Fruit fly (Drosophila melanogaster) whole organism, embryonic: Measurements from ENCODE around the gene TotM.

Experiments used
- Abd-B ChIP-seq: fragments of 200-800 bp; sonication (Bioruptor generic); optimal IDR thresholded peaks from 2 replicates; lab custom pipeline; 2018; ENCODE audit warnings: missing biosample characterization, mild to moderate bottlenecking, missing genetic modification characterization, moderate library complexity
- CG11247 ChIP-seq: fragments of 200-800 bp; sonication (Bioruptor generic); IDR thresholded peaks from 2 replicates; pipeline ENCODE4 v1.3.6; 2022; ENCODE audit warnings: missing biosample characterization, missing genetic modification characterization
- CG13775 ChIP-seq: fragments of 200-800 bp; sonication (Bioruptor generic); optimal IDR thresholded peaks from 3 replicates; lab custom pipeline; 2017; ENCODE audit warnings: missing biosample characterization, mild to moderate bottlenecking, missing genetic modification characterization
- CG14014 ChIP-seq: fragments of 200-800 bp; sonication (Bioruptor generic); IDR thresholded peaks from 2 replicates; pipeline ENCODE4 v1.3.6; 2022; ENCODE audit warnings: missing biosample characterization, missing genetic modification characterization
- CG15479 ChIP-seq: fragments of 200-800 bp; sonication (Bioruptor generic); optimal IDR thresholded peaks from 3 replicates; lab custom pipeline; 2019; ENCODE audit warnings: missing biosample characterization, mild to moderate bottlenecking, missing genetic modification characterization, moderate library complexity
- CG1602 ChIP-seq: fragments of 200-800 bp; sonication (Bioruptor generic); optimal IDR thresholded peaks from 3 replicates; lab custom pipeline; 2016; ENCODE audit warnings: missing biosample characterization, missing genetic modification characterization
- CG17328 ChIP-seq: fragments of 200-800 bp; sonication (Bioruptor generic); IDR thresholded peaks from 2 replicates; pipeline ENCODE4 v1.3.6; 2022; ENCODE audit warnings: missing biosample characterization, missing genetic modification characterization
- CG17802 ChIP-seq: fragments of 200-800 bp; sonication (Bioruptor generic); optimal IDR thresholded peaks from 2 replicates; lab custom pipeline; 2018; ENCODE audit warnings: missing biosample characterization, mild to moderate bottlenecking, missing genetic modification characterization, moderate library complexity
- CG2678 ChIP-seq: fragments of 200-800 bp; sonication (Bioruptor generic); optimal IDR thresholded peaks from 3 replicates; lab custom pipeline; 2019; ENCODE audit warnings: missing biosample characterization, mild to moderate bottlenecking, missing genetic modification characterization, moderate library complexity
- CG3163 ChIP-seq: fragments of 200-800 bp; sonication (Bioruptor generic); optimal IDR thresholded peaks from 3 replicates; lab custom pipeline; 2016; ENCODE audit warnings: missing biosample characterization, missing genetic modification characterization
- CG4707 ChIP-seq: fragments of 200-800 bp; sonication (Bioruptor generic); optimal IDR thresholded peaks from 2 replicates; lab custom pipeline; 2018; ENCODE audit warnings: missing biosample characterization, mild to moderate bottlenecking, missing genetic modification characterization, moderate library complexity
- CG5953 ChIP-seq: fragments of 200-800 bp; sonication (Bioruptor generic); IDR thresholded peaks from 2 replicates; pipeline ENCODE4 v1.3.6; 2022; ENCODE audit warnings: missing biosample characterization, missing genetic modification characterization
- CG6683 ChIP-seq: fragments of 200-800 bp; sonication (Bioruptor generic); optimal IDR thresholded peaks from 2 replicates; lab custom pipeline; 2017; ENCODE audit warnings: missing biosample characterization, mild to moderate bottlenecking, missing genetic modification characterization, missing genetic modification reagents
- CG6765 ChIP-seq: fragments of 200-800 bp; sonication (Bioruptor generic); optimal IDR thresholded peaks from 3 replicates; lab custom pipeline; 2017; ENCODE audit warnings: missing biosample characterization, mild to moderate bottlenecking, missing genetic modification characterization
- CG7786 ChIP-seq: fragments of 200-800 bp; sonication (Bioruptor generic); optimal IDR thresholded peaks from 2 replicates; lab custom pipeline; 2016; ENCODE audit warnings: missing biosample characterization, missing genetic modification characterization
- CG7987 ChIP-seq: fragments of 200-800 bp; sonication (Bioruptor generic); optimal IDR thresholded peaks from 2 replicates; lab custom pipeline; 2018; ENCODE audit warnings: missing biosample characterization, mild to moderate bottlenecking, missing genetic modification characterization, moderate library complexity
- CG8478 ChIP-seq: fragments of >200 bp; optimal IDR thresholded peaks from 2 replicates; lab custom pipeline; 2018
- CG9797 ChIP-seq: fragments of 200-800 bp; sonication (Bioruptor generic); optimal IDR thresholded peaks from 3 replicates; lab custom pipeline; 2018; ENCODE audit warnings: missing biosample characterization, mild to moderate bottlenecking, missing genetic modification characterization
- CG9932 ChIP-seq: fragments of 200-800 bp; sonication (Bioruptor generic); IDR thresholded peaks from 2 replicates; pipeline ENCODE4 v1.3.6; 2022; ENCODE audit warnings: missing biosample characterization, missing genetic modification characterization
- CoRest ChIP-seq: fragments of 200-800 bp; sonication (Bioruptor generic); optimal IDR thresholded peaks from 3 replicates; lab custom pipeline; 2018; ENCODE audit warnings: missing biosample characterization, mild to moderate bottlenecking, missing genetic modification characterization, moderate library complexity
- Deaf1 ChIP-seq: fragments of 200-800 bp; optimal IDR thresholded peaks from 3 replicates; lab custom pipeline; 2019; ENCODE audit warnings: missing biosample characterization, mild to moderate bottlenecking, missing genetic modification characterization, moderate library complexity
- Dek ChIP-seq: fragments of 200-800 bp; sonication (Bioruptor generic); optimal IDR thresholded peaks from 3 replicates; lab custom pipeline; 2019; ENCODE audit warnings: missing biosample characterization, mild to moderate bottlenecking, missing genetic modification characterization, moderate library complexity
- Dip3 ChIP-seq: fragments of 200-800 bp; sonication (Bioruptor generic); optimal IDR thresholded peaks from 3 replicates; lab custom pipeline; 2016; ENCODE audit warnings: missing biosample characterization, missing genetic modification characterization
- H15 ChIP-seq: fragments of 200-800 bp; sonication (Bioruptor generic); IDR thresholded peaks from 3 replicates; pipeline ENCODE4 v1.3.6; 2022; ENCODE audit warnings: missing biosample characterization, missing genetic modification characterization
- HLHmδ ChIP-seq: fragments of 200-800 bp; sonication (Bioruptor generic); optimal IDR thresholded peaks from 2 replicates; lab custom pipeline; 2018; ENCODE audit warnings: missing biosample characterization, mild to moderate bottlenecking, missing genetic modification characterization, moderate library complexity
- Lim3 ChIP-seq: fragments of 200-800 bp; sonication (Bioruptor generic); IDR thresholded peaks from 2 replicates; pipeline ENCODE4 v1.3.6; 2022; ENCODE audit warnings: missing biosample characterization, missing genetic modification characterization
- Myb ChIP-seq: fragments of 200-800 bp; sonication (Bioruptor generic); optimal IDR thresholded peaks from 2 replicates; lab custom pipeline; 2016; ENCODE audit warnings: missing biosample characterization, missing genetic modification characterization
- Tbp ChIP-seq: fragments of >200 bp; optimal IDR thresholded peaks from 2 replicates; lab custom pipeline; 2018; ENCODE audit warnings: missing biosample characterization, missing genetic modification characterization
- Vsx1 ChIP-seq: fragments of 200-800 bp; sonication (Bioruptor generic); optimal IDR thresholded peaks from 2 replicates; lab custom pipeline; 2017; ENCODE audit warnings: missing biosample characterization, mild to moderate bottlenecking, missing genetic modification characterization, missing genetic modification reagents
- az2 ChIP-seq: fragments of 200-800 bp; sonication (Bioruptor generic); optimal IDR thresholded peaks from 3 replicates; lab custom pipeline; 2016; ENCODE audit warnings: missing biosample characterization, missing genetic modification characterization
- bcd ChIP-seq: fragments of 200-800 bp; sonication (Bioruptor generic); optimal IDR thresholded peaks from 2 replicates; lab custom pipeline; 2017; ENCODE audit warnings: missing biosample characterization, mild to moderate bottlenecking, missing genetic modification characterization
- bowl ChIP-seq: fragments of 200-800 bp; sonication (Bioruptor generic); IDR thresholded peaks from 2 replicates; pipeline ENCODE4 v1.3.6; 2022; ENCODE audit warnings: missing biosample characterization, missing genetic modification characterization
- cad ChIP-seq: fragments of >200 bp; optimal IDR thresholded peaks from 2 replicates; lab custom pipeline; 2017; ENCODE audit warnings: missing biosample characterization, missing genetic modification characterization
- chif ChIP-seq, 2 experiments: fragments of 200-800 bp; sonication (Bioruptor generic); optimal IDR thresholded peaks; 3 replicates each; lab custom pipeline; 2016; ENCODE audit warnings: missing biosample characterization in 2 of 2, missing genetic modification characterization in 2 of 2
- da ChIP-seq: fragments of 200-800 bp; sonication (Bioruptor generic); optimal IDR thresholded peaks from 2 replicates; lab custom pipeline; 2016; ENCODE audit warnings: missing biosample characterization, missing genetic modification characterization
- emc ChIP-seq: fragments of 200-800 bp; sonication (Bioruptor generic); optimal IDR thresholded peaks from 2 replicates; lab custom pipeline; 2016; ENCODE audit warnings: missing biosample characterization, missing genetic modification characterization
- fu2 ChIP-seq: fragments of 200-800 bp; sonication (Bioruptor generic); optimal IDR thresholded peaks from 2 replicates; lab custom pipeline; 2016; ENCODE audit warnings: missing biosample characterization, missing genetic modification characterization
- her ChIP-seq: fragments of 200-800 bp; sonication (Bioruptor generic); optimal IDR thresholded peaks from 2 replicates; lab custom pipeline; 2016; ENCODE audit warnings: missing biosample characterization, missing genetic modification characterization
- hth ChIP-seq: fragments of >200 bp; optimal IDR thresholded peaks from 2 replicates; lab custom pipeline; 2017; ENCODE audit warnings: inconsistent platforms
- kni ChIP-seq: fragments of 200-800 bp; sonication (Bioruptor generic); optimal IDR thresholded peaks from 3 replicates; lab custom pipeline; 2017; ENCODE audit warnings: mild to moderate bottlenecking, missing biosample characterization, missing genetic modification reagents, missing genetic modification characterization
- maf-S ChIP-seq: fragments of 200-800 bp; sonication (Bioruptor generic); optimal IDR thresholded peaks from 2 replicates; lab custom pipeline; 2016; ENCODE audit warnings: missing biosample characterization, missing genetic modification characterization
- onecut ChIP-seq: fragments of 200-800 bp; sonication (Bioruptor generic); IDR thresholded peaks from 2 replicates; pipeline ENCODE4 v1.3.6; 2022; ENCODE audit warnings: missing biosample characterization, missing genetic modification characterization
- ranshi ChIP-seq: fragments of 200-800 bp; sonication (Bioruptor generic); IDR thresholded peaks from 2 replicates; pipeline ENCODE4 v1.3.6; 2022; ENCODE audit warnings: missing biosample characterization, missing genetic modification characterization
- row ChIP-seq: fragments of 200-800 bp; sonication (Bioruptor generic); IDR thresholded peaks from 3 replicates; pipeline ENCODE4 v1.3.6; 2022; ENCODE audit warnings: missing biosample characterization, missing genetic modification characterization
- run ChIP-seq: fragments of 200-800 bp; sonication (Bioruptor generic); optimal IDR thresholded peaks from 3 replicates; lab custom pipeline; 2018; ENCODE audit warnings: missing biosample characterization, mild to moderate bottlenecking, missing genetic modification characterization
- salm ChIP-seq: fragments of 200-800 bp; sonication (Bioruptor generic); optimal IDR thresholded peaks from 2 replicates; lab custom pipeline; 2018; ENCODE audit warnings: missing biosample characterization, mild to moderate bottlenecking, missing genetic modification characterization
- scrt ChIP-seq: fragments of 200-800 bp; sonication (Bioruptor generic); optimal IDR thresholded peaks from 2 replicates; lab custom pipeline; 2018; ENCODE audit warnings: missing biosample characterization, mild to moderate bottlenecking, missing genetic modification characterization, moderate library complexity
- slbo ChIP-seq: fragments of 200-800 bp; sonication (Bioruptor generic); IDR thresholded peaks from 2 replicates; pipeline ENCODE4 v1.3.6; 2022; ENCODE audit warnings: missing biosample characterization, missing genetic modification characterization
- tna ChIP-seq: fragments of 200-800 bp; sonication (Bioruptor generic); IDR thresholded peaks from 2 replicates; pipeline ENCODE4 v1.3.6; 2022; ENCODE audit warnings: missing biosample characterization, missing genetic modification characterization; ENCODE audit not compliant: partially characterized antibody
- wek ChIP-seq: fragments of 200-800 bp; sonication (Bioruptor generic); optimal IDR thresholded peaks from 3 replicates; lab custom pipeline; 2018; ENCODE audit warnings: missing biosample characterization, mild to moderate bottlenecking, missing genetic modification characterization, moderate library complexity
- zfh1 ChIP-seq: fragments of 200-800 bp; sonication (Bioruptor generic); IDR thresholded peaks from 3 replicates; pipeline ENCODE4 v1.3.6; 2022; ENCODE audit warnings: missing biosample characterization, missing genetic modification characterization

The TotM gene

dm6 chr2L:5303044-5303904 is 26.4 kb upstream of the TotM start (continued):
- TF ChIP-seq slbo (peak; percentile 37; the same call in 1 of the 2 replicates), CG7786 (GFP tag; lab: Kevin White, UChicago) (no peak), CG6765 (no peak), CG14014 (GFP tag; lab: Robert Waterston, UW) (no peak), CG7987 (GFP tag; lab: Kevin White, UChicago) (peak; percentile 72), cad (no peak), bowl (GFP tag; lab: Robert Waterston, UW) (no peak), Deaf1 (tag; lab: Kevin White, UChicago) (peak; percentile 15), CG5953 (GFP tag; lab: Robert Waterston, UW) (no peak), chif (GFP tag; optimal IDR thresholded peaks at IDR 0.05; lab: Kevin White, UChicago) (no peak), maf-S (GFP tag; lab: Kevin White, UChicago) (no peak), row (GFP tag; lab: Robert Waterston, UW) (no peak; the same call in 2 of the 3 replicates), CG11247 (GFP tag; lab: Robert Waterston, UW) (no peak), Myb (GFP tag; lab: Kevin White, UChicago) (no peak), Tbp (GFP tag; lab: Kevin White, UChicago) (no peak), Abd-B (no peak), wek (GFP tag; lab: Kevin White, UChicago) (peak; percentile 22), CG6683 (GFP tag; lab: Kevin White, UChicago) (no peak), Vsx1 (no peak), onecut (GFP tag; lab: Robert Waterston, UW) (peak; percentile 21; the same call in 1 of the 2 replicates), scrt (peak; percentile 20), CG3163 (GFP tag; lab: Kevin White, UChicago) (no peak), Lim3 (GFP tag; lab: Robert Waterston, UW) (no peak), tna (GFP tag; lab: Robert Waterston, UW) (no peak), CG4707 (GFP tag; lab: Kevin White, UChicago) (no peak), zfh1 (GFP tag; lab: Robert Waterston, UW) (peak; percentile 17; the same call in 1 of the 3 replicates), run (no peak), CG9797 (GFP tag; lab: Kevin White, UChicago) (no peak), salm (tag; lab: Kevin White, UChicago) (no peak), CG1602 (GFP tag; lab: Kevin White, UChicago) (no peak), ranshi (GFP tag; lab: Robert Waterston, UW) (no peak), her (GFP tag; lab: Kevin White, UChicago) (no peak), hth (no peak), bcd (GFP tag; lab: Kevin White, UChicago) (peak; percentile 42), emc (GFP tag; lab: Kevin White, UChicago) (no peak), CoRest (tag; lab: Kevin White, UChicago) (no peak), da (no peak), CG9932 (GFP tag; lab: Robert Waterston, UW) (no peak), CG2678 (peak; percentile 33), CG8478 (lab: Kevin White, UChicago) (peak; percentile 47), CG15479 (GFP tag; lab: Kevin White, UChicago) (no peak), kni (GFP tag; lab: Kevin White, UChicago) (no peak), CG13775 (GFP tag; lab: Kevin White, UChicago) (no peak), CG17802 (peak; percentile 26), HLHmδ (GFP tag; lab: Kevin White, UChicago) (peak; percentile 18), fu2 (GFP tag; lab: Kevin White, UChicago) (no peak), Dek (tag; lab: Kevin White, UChicago) (no peak), CG17328 (GFP tag; lab: Robert Waterston, UW) (no peak), H15 (GFP tag; lab: Robert Waterston, UW) (no peak), az2 (GFP tag; lab: Kevin White, UChicago) (no peak), Dip3 (no peak)
